Worm (Caenorhabditis elegans) whole organism, L1 larva: Measurements from ENCODE around the gene F54F7.9.

Experiments
- C16A3.4 ChIP-seq: fragments of 150-350 bp; optimal IDR thresholded peaks from 2 replicates; lab custom pipeline; 2014; ENCODE audit warnings: missing biosample characterization, missing genetic modification characterization
- Y116A8C.19 ChIP-seq: sonication (generic microtip); optimal IDR thresholded peaks from 2 replicates; lab custom pipeline; 2016; ENCODE audit warnings: missing compliant biosample characterization, missing genetic modification characterization, borderline replicate concordance
- aly-2 ChIP-seq: fragments of 150-350 bp; optimal IDR thresholded peaks from 2 replicates; lab custom pipeline; 2014; ENCODE audit warnings: missing biosample characterization, missing genetic modification characterization
- blmp-1 ChIP-seq: fragments of 150-350 bp; optimal IDR thresholded peaks from 2 replicates; lab custom pipeline; 2014; ENCODE audit warnings: missing biosample characterization, missing genetic modification characterization
- ceh-8 ChIP-seq: fragments of 200-800 bp; sonication (Bioruptor generic); optimal IDR thresholded peaks from 2 replicates; lab custom pipeline; 2018; ENCODE audit warnings: mild to moderate bottlenecking, missing genetic modification characterization, moderate library complexity, missing compliant biosample characterization
- ceh-88 ChIP-seq: fragments of 200-800 bp; sonication (Bioruptor generic); IDR thresholded peaks from 2 replicates; pipeline ENCODE4 v1.3.6; 2022; ENCODE audit warnings: missing genetic modification characterization, missing compliant biosample characterization
- ceh-90 ChIP-seq: sonication (generic microtip); optimal IDR thresholded peaks from 2 replicates; lab custom pipeline; 2016; ENCODE audit warnings: missing genetic modification characterization, missing compliant biosample characterization
- dpl-1 ChIP-seq, 3 experiments: fragments of 150-350 bp in 2 of 3; sonication (generic microtip) in 1 of 3; optimal IDR thresholded peaks; 2 replicates each; lab custom pipeline; 2014 to 2017; ENCODE audit warnings: missing biosample characterization in 3 of 3, missing genetic modification characterization in 3 of 3, missing genetic modification reagents in 3 of 3
- efl-1 ChIP-seq, 4 experiments: fragments of 150-350 bp; optimal IDR thresholded peaks in 3 of 4; peaks in 1 of 4; 1 replicate in 1 of 4; 2 replicates in 3 of 4; lab custom pipeline; 2014; ENCODE audit warnings: missing biosample characterization in 2 of 4, missing genetic modification characterization in 2 of 4, missing genetic modification reagents in 2 of 4
- egl-27 ChIP-seq, 2 experiments: fragments of 150-350 bp in 1 of 2; sonication (generic microtip); optimal IDR thresholded peaks; 3 replicates each; lab custom pipeline; 2017 to 2018; ENCODE audit warnings: missing biosample characterization in 2 of 2, missing genetic modification characterization in 2 of 2, missing genetic modification reagents in 2 of 2
- elt-2 ChIP-seq: sonication (generic microtip); optimal IDR thresholded peaks from 2 replicates; lab custom pipeline; 2016; ENCODE audit warnings: missing genetic modification characterization, mild to moderate bottlenecking, inconsistent platforms, missing compliant biosample characterization, missing genetic modification reagents
- ets-5 ChIP-seq: fragments of 200-800 bp; sonication (Bioruptor generic); IDR thresholded peaks from 2 replicates; pipeline ENCODE4 v1.3.6; 2022; ENCODE audit warnings: missing genetic modification characterization, missing compliant biosample characterization
- fkh-8 ChIP-seq: sonication (generic microtip); optimal IDR thresholded peaks from 2 replicates; lab custom pipeline; 2016; ENCODE audit warnings: mild to moderate bottlenecking, missing genetic modification characterization, missing compliant biosample characterization
- grh-1 ChIP-seq: fragments of 200-800 bp; sonication (Bioruptor generic); IDR thresholded peaks from 2 replicates; pipeline ENCODE4 v1.3.6; 2022; ENCODE audit warnings: missing genetic modification reagents, missing genetic modification characterization, missing compliant biosample characterization
- hlh-4 ChIP-seq: sonication (generic microtip); optimal IDR thresholded peaks from 2 replicates; lab custom pipeline; 2016; ENCODE audit warnings: mild to moderate bottlenecking, missing genetic modification characterization, missing compliant biosample characterization
- jun-1 ChIP-seq: fragments of 150-350 bp; optimal IDR thresholded peaks from 2 replicates; lab custom pipeline; 2014; ENCODE audit warnings: missing biosample characterization, missing genetic modification reagents, missing genetic modification characterization
- lin-35 ChIP-seq, 2 experiments: fragments of 150-350 bp; optimal IDR thresholded peaks; 2 replicates each; lab custom pipeline; 2014; ENCODE audit warnings: missing biosample characterization in 2 of 2, missing genetic modification characterization in 2 of 2, missing genetic modification reagents in 2 of 2
- lin-39 ChIP-seq: fragments of 150-350 bp; optimal IDR thresholded peaks from 2 replicates; lab custom pipeline; 2014; ENCODE audit warnings: missing biosample characterization, missing genetic modification reagents, missing genetic modification characterization
- lir-3 ChIP-seq: sonication (generic microtip); optimal IDR thresholded peaks from 2 replicates; lab custom pipeline; 2016; ENCODE audit warnings: mild to moderate bottlenecking, missing genetic modification characterization, moderate library complexity, missing compliant biosample characterization; ENCODE audit not compliant: poor library complexity
- lsy-2 ChIP-seq, 2 experiments: fragments of 150-350 bp; optimal IDR thresholded peaks; 2 replicates each; lab custom pipeline; 2014; ENCODE audit warnings: missing biosample characterization in 2 of 2, missing genetic modification characterization in 2 of 2
- mdl-1 ChIP-seq, 2 experiments: fragments of 150-350 bp; optimal IDR thresholded peaks; 2 replicates each; lab custom pipeline; 2014 to 2017; ENCODE audit warnings: missing biosample characterization in 2 of 2, missing genetic modification characterization in 2 of 2, inconsistent platforms in 1 of 2
- mep-1 ChIP-seq: fragments of 150-350 bp; optimal IDR thresholded peaks from 2 replicates; lab custom pipeline; 2014; ENCODE audit warnings: missing biosample characterization, missing genetic modification characterization
- nhr-19 ChIP-seq: fragments of 200-800 bp; sonication (Bioruptor generic); conservative IDR thresholded peaks from 2 replicates; pipeline ENCODE4 v1.3.6; 2022; ENCODE audit warnings: missing genetic modification characterization, missing compliant biosample characterization
- nhr-20 ChIP-seq: sonication (generic microtip); optimal IDR thresholded peaks from 2 replicates; lab custom pipeline; 2016; ENCODE audit warnings: mild to moderate bottlenecking, missing genetic modification characterization, missing compliant biosample characterization
- nhr-28 ChIP-seq: fragments of 150-350 bp; optimal IDR thresholded peaks from 2 replicates; lab custom pipeline; 2014; ENCODE audit warnings: missing biosample characterization, missing genetic modification characterization
- nhr-47 ChIP-seq: sonication (generic microtip); optimal IDR thresholded peaks from 2 replicates; lab custom pipeline; 2016; ENCODE audit warnings: mild to moderate bottlenecking, missing genetic modification characterization, moderate library complexity, missing compliant biosample characterization
- nhr-77 ChIP-seq: fragments of 150-350 bp; optimal IDR thresholded peaks from 2 replicates; lab custom pipeline; 2014; ENCODE audit warnings: missing biosample characterization, missing genetic modification characterization
- nhr-85 ChIP-seq: sonication (generic microtip); peaks from one replicate; lab custom pipeline; 2016; ENCODE audit warnings: missing genetic modification characterization, inconsistent platforms, missing compliant biosample characterization
- nhr-90 ChIP-seq: sonication (generic microtip); optimal IDR thresholded peaks from 2 replicates; lab custom pipeline; 2016; ENCODE audit warnings: mild to moderate bottlenecking, missing genetic modification characterization, missing compliant biosample characterization; ENCODE audit not compliant: poor library complexity
- pqm-1 ChIP-seq: sonication (generic microtip); optimal IDR thresholded peaks from 3 replicates; lab custom pipeline; 2017; ENCODE audit warnings: missing biosample characterization, missing genetic modification characterization
- snpc-4 ChIP-seq: fragments of 150-350 bp; optimal IDR thresholded peaks from 2 replicates; lab custom pipeline; 2014; ENCODE audit warnings: missing biosample characterization, missing genetic modification characterization
- snu-23 ChIP-seq: sonication (generic microtip); optimal IDR thresholded peaks from 2 replicates; lab custom pipeline; 2016; ENCODE audit warnings: missing genetic modification characterization, missing compliant biosample characterization
- sptf-1 ChIP-seq: fragments of 150-350 bp; optimal IDR thresholded peaks from 2 replicates; lab custom pipeline; 2014; ENCODE audit warnings: missing biosample characterization, missing genetic modification characterization
- sup-37 ChIP-seq: fragments of 200-800 bp; sonication (Bioruptor generic); optimal IDR thresholded peaks from 2 replicates; lab custom pipeline; 2018; ENCODE audit warnings: mild to moderate bottlenecking, missing genetic modification characterization, missing compliant biosample characterization
- tlp-1 ChIP-seq: fragments of 150-350 bp; optimal IDR thresholded peaks from 2 replicates; lab custom pipeline; 2014; ENCODE audit warnings: missing biosample characterization, missing genetic modification characterization
- unc-30 ChIP-seq: sonication (generic microtip); optimal IDR thresholded peaks from 2 replicates; lab custom pipeline; 2017; ENCODE audit warnings: missing biosample characterization, missing genetic modification characterization
- unc-62 ChIP-seq: fragments of 150-350 bp; optimal IDR thresholded peaks from 2 replicates; lab custom pipeline; 2014; ENCODE audit warnings: missing biosample characterization, missing genetic modification reagents, missing genetic modification characterization
- unc-98 ChIP-seq: fragments of 200-800 bp; sonication (Bioruptor generic); IDR thresholded peaks from 2 replicates; pipeline ENCODE4 v1.3.6; 2022; ENCODE audit warnings: missing genetic modification characterization, missing compliant biosample characterization
- vab-15 ChIP-seq: sonication (generic microtip); optimal IDR thresholded peaks from 2 replicates; lab custom pipeline; 2017; ENCODE audit warnings: missing genotype, mild to moderate bottlenecking, missing genetic modification characterization, missing compliant biosample characterization
- xbp-1 ChIP-seq: sonication (generic microtip); optimal IDR thresholded peaks from 2 replicates; lab custom pipeline; 2016; ENCODE audit warnings: missing genetic modification characterization, missing compliant biosample characterization
- zag-1 ChIP-seq: fragments of 150-350 bp; optimal IDR thresholded peaks from 2 replicates; lab custom pipeline; 2014; ENCODE audit warnings: missing biosample characterization, missing genetic modification characterization
- zip-4 ChIP-seq: fragments of 200-800 bp; sonication (Bioruptor generic); optimal IDR thresholded peaks from 2 replicates; lab custom pipeline; 2018; ENCODE audit warnings: mild to moderate bottlenecking, missing genetic modification characterization, moderate library complexity, missing compliant biosample characterization

The F54F7.9 gene

ce11 chrX:11852494-11852893 lies 4.0 kb upstream of the F54F7.9 start, which contains the start of gene xtr-1:
Gene xtr-1 (plus strand): TSS chrX:11852794.
- no peak for TF ChIP-seq nhr-85 (tag; lab: Kevin White, UChicago)
- TF ChIP-seq ceh-88 (GFP tag; lab: Robert Waterston, UW), result no peak
- TF ChIP-seq, all 84 proteins: peak for 0

- TF ChIP-seq mep-1 (tag; lab: Kevin White, UChicago) (no peak), hlh-4 (tag; lab: Kevin White, UChicago) (no peak), ceh-88 (GFP tag; lab: Robert Waterston, UW) (no peak), snpc-4 (tag; lab: Kevin White, UChicago) (no peak), ceh-90 (tag; lab: Kevin White, UChicago) (no peak), xbp-1 (tag; lab: Kevin White, UChicago) (no peak), blmp-1 (tag; lab: Kevin White, UChicago) (no peak), dpl-1 (GFP tag; optimal IDR thresholded peaks at IDR 0.05; lab: Kevin White, UChicago) (no peak), Y116A8C.19 (tag; lab: Kevin White, UChicago) (no peak)
These were observed 2.1 kb upstream of the F54F7.9 start, which contains the start of gene F54F7.14 for ce11 chrX:11850572-11850971. Gene F54F7.14 (plus strand): TSS chrX:11850872.

ce11 chrX:11850082-11850481 lies 1.6 kb upstream of the F54F7.9 start, which contains the start of gene F54F7.3:
Gene F54F7.3 (minus strand): TSS chrX:11850182.
- TF ChIP-seq zip-4 (GFP tag; lab: Kevin White, UChicago) (no peak), vab-15 (no peak), unc-30 (tag; lab: Kevin White, UChicago) (no peak), nhr-47 (tag; lab: Kevin White, UChicago) (no peak), ceh-8 (no peak), blmp-1 (tag; lab: Kevin White, UChicago) (no peak), efl-1 (optimal IDR thresholded peaks at IDR 0.05; lab: Kevin White, UChicago) (no peak), efl-1 (GFP tag; optimal IDR thresholded peaks at IDR 0.05 in 1 of 2; lab: Kevin White, UChicago) (peak in 1 of 2 experiments; percentile 31), tlp-1 (tag; lab: Kevin White, UChicago) (no peak)

ce11 chrX:11843363-11843762 lies 5.2 kb downstream of the F54F7.9 start, which contains the start of gene F54F7.2:
Gene F54F7.2 (plus strand): TSS chrX:11843663.
- TF ChIP-seq sup-37 (GFP tag; lab: Kevin White, UChicago) (no peak), sptf-1 (tag; lab: Kevin White, UChicago) (no peak), unc-30 (tag; lab: Kevin White, UChicago) (no peak), grh-1 (no peak), nhr-28 (tag; lab: Kevin White, UChicago) (no peak), C16A3.4 (no peak), lsy-2 (tag; optimal IDR thresholded peaks at IDR 0.05; lab: Kevin White, UChicago) (no peak), nhr-19 (GFP tag; lab: Robert Waterston, UW) (no peak), ets-5 (no peak), Y116A8C.19 (tag; lab: Kevin White, UChicago) (no peak), fkh-8 (tag; lab: Kevin White, UChicago) (no peak), jun-1 (tag; lab: Kevin White, UChicago) (no peak), aly-2 (tag; lab: Kevin White, UChicago) (no peak), snu-23 (GFP tag; lab: Kevin White, UChicago) (no peak), lir-3 (no peak), mdl-1 (tag; optimal IDR thresholded peaks at IDR 0.05; lab: Kevin White, UChicago) (no peak)
- TF ChIP-seq, all 84 proteins: peak for 0

- TF ChIP-seq nhr-77 (tag; lab: Kevin White, UChicago) (no peak), zag-1 (tag; lab: Kevin White, UChicago) (no peak), pqm-1 (tag; lab: Kevin White, UChicago) (no peak), nhr-20 (tag; lab: Kevin White, UChicago) (no peak), elt-2 (tag; lab: Kevin White, UChicago) (no peak), unc-62 (GFP tag; lab: Kevin White, UChicago) (no peak), unc-98 (GFP tag; lab: Robert Waterston, UW) (no peak), egl-27 (tag; optimal IDR thresholded peaks at IDR 0.05; lab: Kevin White, UChicago) (no peak), nhr-47 (tag; lab: Kevin White, UChicago) (no peak), lin-35 (GFP tag; optimal IDR thresholded peaks at IDR 0.05; lab: Kevin White, UChicago) (no peak), lin-39 (tag; lab: Kevin White, UChicago) (no peak), efl-1 (optimal IDR thresholded peaks at IDR 0.05; lab: Kevin White, UChicago) (no peak), efl-1 (GFP tag; optimal IDR thresholded peaks at IDR 0.05 in 1 of 2; lab: Kevin White, UChicago) (no peak), nhr-90 (tag; lab: Kevin White, UChicago) (no peak)
- TF ChIP-seq, all 84 proteins: peak for 0
These were observed 11.1 kb downstream of the F54F7.9 start, which contains the start of gene taf-7.1 for ce11 chrX:11837378-11837777. Gene taf-7.1 (minus strand): TSS chrX:11837478.
